Fruit fly (Drosophila melanogaster) whole organism, embryonic: Measurements from ENCODE around the gene bmm.
A peak's percentile ranks its signal among the peaks of the same experiment; 100 is the strongest.

ENCODE experiments used
- Abd-B ChIP-seq: fragments of 200-800 bp; sonication (Bioruptor generic); optimal IDR thresholded peaks from 2 replicates; lab custom pipeline; 2018; ENCODE audit warnings: missing biosample characterization, mild to moderate bottlenecking, missing genetic modification characterization, moderate library complexity
- CG10321 ChIP-seq: fragments of 200-800 bp; sonication (Bioruptor generic); IDR thresholded peaks from 2 replicates; pipeline ENCODE4 v1.3.6; 2022; ENCODE audit warnings: missing biosample characterization, missing genetic modification characterization
- CG10366 ChIP-seq: fragments of 200-800 bp; sonication (Bioruptor generic); IDR thresholded peaks from 2 replicates; pipeline ENCODE4 v1.3.6; 2022; ENCODE audit warnings: missing biosample characterization, missing genetic modification characterization
- CG10654 ChIP-seq: fragments of 200-800 bp; sonication (Bioruptor generic); optimal IDR thresholded peaks from 2 replicates; lab custom pipeline; 2016; ENCODE audit warnings: missing biosample characterization, missing genetic modification characterization
- CG12071 ChIP-seq: fragments of 200-800 bp; sonication (Bioruptor generic); optimal IDR thresholded peaks from 3 replicates; lab custom pipeline; 2018; ENCODE audit warnings: missing biosample characterization, mild to moderate bottlenecking, missing genetic modification characterization
- CG12236 ChIP-seq: fragments of 200-800 bp; sonication (Bioruptor generic); optimal IDR thresholded peaks from 2 replicates; lab custom pipeline; 2016; ENCODE audit warnings: missing biosample characterization, missing genetic modification characterization
- CG14965 ChIP-seq: fragments of 200-800 bp; sonication (Bioruptor generic); optimal IDR thresholded peaks from 2 replicates; lab custom pipeline; 2016; ENCODE audit warnings: missing biosample characterization, missing genetic modification characterization, borderline replicate concordance
- CG15696 ChIP-seq: fragments of 200-800 bp; sonication (Bioruptor generic); optimal IDR thresholded peaks from 2 replicates; lab custom pipeline; 2019; ENCODE audit warnings: missing biosample characterization, mild to moderate bottlenecking, missing genetic modification characterization, moderate library complexity
- CG1602 ChIP-seq: fragments of 200-800 bp; sonication (Bioruptor generic); optimal IDR thresholded peaks from 3 replicates; lab custom pipeline; 2016; ENCODE audit warnings: missing biosample characterization, missing genetic modification characterization
- CG1792 ChIP-seq: fragments of 200-800 bp; sonication (Bioruptor generic); optimal IDR thresholded peaks from 2 replicates; lab custom pipeline; 2016; ENCODE audit warnings: missing biosample characterization, missing genetic modification characterization
- CG3163 ChIP-seq: fragments of 200-800 bp; sonication (Bioruptor generic); optimal IDR thresholded peaks from 3 replicates; lab custom pipeline; 2016; ENCODE audit warnings: missing biosample characterization, missing genetic modification characterization
- CG7786 ChIP-seq: fragments of 200-800 bp; sonication (Bioruptor generic); optimal IDR thresholded peaks from 2 replicates; lab custom pipeline; 2016; ENCODE audit warnings: missing biosample characterization, missing genetic modification characterization
- CG7987 ChIP-seq: fragments of 200-800 bp; sonication (Bioruptor generic); optimal IDR thresholded peaks from 2 replicates; lab custom pipeline; 2018; ENCODE audit warnings: missing biosample characterization, mild to moderate bottlenecking, missing genetic modification characterization, moderate library complexity
- CG8290 ChIP-seq, 3 experiments: fragments of 200-800 bp; sonication (Bioruptor generic); optimal IDR thresholded peaks; 2 replicates each; lab custom pipeline; 2016 to 2019; ENCODE audit warnings: missing biosample characterization in 3 of 3, missing genetic modification characterization in 3 of 3, mild to moderate bottlenecking in 2 of 3, moderate library complexity in 1 of 3
- CG8765 ChIP-seq: fragments of 200-800 bp; sonication (Bioruptor generic); IDR thresholded peaks from 2 replicates; pipeline ENCODE4 v1.3.6; 2022; ENCODE audit warnings: missing biosample characterization, missing genetic modification characterization
- CG9437 ChIP-seq: fragments of 200-800 bp; sonication (Bioruptor generic); optimal IDR thresholded peaks from 2 replicates; lab custom pipeline; 2018; ENCODE audit warnings: missing biosample characterization, mild to moderate bottlenecking, missing genetic modification characterization
- Camta ChIP-seq: fragments of 200-800 bp; sonication (Bioruptor generic); optimal IDR thresholded peaks from 2 replicates; lab custom pipeline; 2016; ENCODE audit warnings: missing biosample characterization, missing genetic modification characterization
- D19B ChIP-seq: fragments of 200-800 bp; sonication (Bioruptor generic); optimal IDR thresholded peaks from 2 replicates; lab custom pipeline; 2017; ENCODE audit warnings: missing biosample characterization, mild to moderate bottlenecking, missing genetic modification characterization
- Dip3 ChIP-seq: fragments of 200-800 bp; sonication (Bioruptor generic); optimal IDR thresholded peaks from 3 replicates; lab custom pipeline; 2016; ENCODE audit warnings: missing biosample characterization, missing genetic modification characterization
- H15 ChIP-seq: fragments of 200-800 bp; sonication (Bioruptor generic); IDR thresholded peaks from 3 replicates; pipeline ENCODE4 v1.3.6; 2022; ENCODE audit warnings: missing biosample characterization, missing genetic modification characterization
- NK7.1 ChIP-seq: fragments of 200-800 bp; sonication (Bioruptor generic); optimal IDR thresholded peaks from 3 replicates; lab custom pipeline; 2016; ENCODE audit warnings: missing biosample characterization, missing genetic modification characterization
- Optix ChIP-seq: fragments of 200-800 bp; sonication (Bioruptor generic); IDR thresholded peaks from 3 replicates; pipeline ENCODE4 v1.3.6; 2022; ENCODE audit warnings: missing biosample characterization, missing genetic modification characterization
- Ravus ChIP-seq: fragments of 200-800 bp; sonication (Bioruptor generic); IDR thresholded peaks from 2 replicates; pipeline ENCODE4 v1.3.6; 2022; ENCODE audit warnings: missing biosample characterization, missing genetic modification characterization
- Spps ChIP-seq: fragments of 200-800 bp; sonication (Bioruptor generic); optimal IDR thresholded peaks from 2 replicates; lab custom pipeline; 2018; ENCODE audit warnings: missing biosample characterization, mild to moderate bottlenecking, missing genetic modification characterization
- Xbp1 ChIP-seq: fragments of 200-800 bp; sonication (Bioruptor generic); optimal IDR thresholded peaks from 3 replicates; lab custom pipeline; 2016; ENCODE audit warnings: missing biosample characterization, mild to moderate bottlenecking, missing genetic modification characterization
- bbx ChIP-seq: fragments of 200-800 bp; sonication (Bioruptor generic); IDR thresholded peaks from 2 replicates; pipeline ENCODE4 v1.3.6; 2022; ENCODE audit warnings: missing biosample characterization, missing genetic modification characterization; ENCODE audit not compliant: partially characterized antibody
- bowl ChIP-seq: fragments of 200-800 bp; sonication (Bioruptor generic); IDR thresholded peaks from 2 replicates; pipeline ENCODE4 v1.3.6; 2022; ENCODE audit warnings: missing biosample characterization, missing genetic modification characterization
- ewg ChIP-seq: fragments of 200-800 bp; sonication (Bioruptor generic); optimal IDR thresholded peaks from 3 replicates; lab custom pipeline; 2017; ENCODE audit warnings: mild to moderate bottlenecking, missing biosample characterization, missing genetic modification reagents, missing genetic modification characterization
- ftz-f1 ChIP-seq: fragments of 200-800 bp; sonication (Bioruptor generic); optimal IDR thresholded peaks from 2 replicates; lab custom pipeline; 2016; ENCODE audit warnings: missing biosample characterization, missing genetic modification characterization
- insv ChIP-seq, 2 experiments: fragments of 200-800 bp; sonication (Bioruptor generic); optimal IDR thresholded peaks; 3 replicates each; lab custom pipeline; 2016 to 2018; ENCODE audit warnings: missing biosample characterization in 2 of 2, missing genetic modification characterization in 2 of 2
- jumu ChIP-seq: fragments of 200-800 bp; sonication (Bioruptor generic); optimal IDR thresholded peaks from 3 replicates; lab custom pipeline; 2016; ENCODE audit warnings: missing biosample characterization, missing genetic modification characterization
- nom ChIP-seq: fragments of 200-800 bp; sonication (Bioruptor generic); optimal IDR thresholded peaks from 2 replicates; lab custom pipeline; 2017; ENCODE audit warnings: missing biosample characterization, missing genetic modification characterization, mild to moderate bottlenecking, moderate library complexity, missing genetic modification reagents
- pan ChIP-seq, 4 experiments: fragments of >200 bp in 3 of 4; fragments of 200-800 bp in 1 of 4; sonication (Bioruptor generic) in 1 of 4; optimal IDR thresholded peaks in 3 of 4; IDR thresholded peaks in 1 of 4; 2 replicates each; pipeline versions ENCODE4 v1.3.6 to Lab custom; 2017 to 2022; ENCODE audit warnings: missing biosample characterization in 2 of 4, missing genetic modification characterization in 2 of 4, mixed read lengths in 1 of 4
- pfk ChIP-seq: fragments of 200-800 bp; sonication (Bioruptor generic); optimal IDR thresholded peaks from 2 replicates; lab custom pipeline; 2018; ENCODE audit warnings: missing biosample characterization, mild to moderate bottlenecking, missing genetic modification characterization, moderate library complexity
- rib ChIP-seq: fragments of 200-800 bp; sonication (Bioruptor generic); IDR thresholded peaks from 2 replicates; pipeline ENCODE4 v1.3.6; 2022; ENCODE audit warnings: missing biosample characterization, missing genetic modification characterization
- row ChIP-seq: fragments of 200-800 bp; sonication (Bioruptor generic); IDR thresholded peaks from 3 replicates; pipeline ENCODE4 v1.3.6; 2022; ENCODE audit warnings: missing biosample characterization, missing genetic modification characterization
- slbo ChIP-seq: fragments of 200-800 bp; sonication (Bioruptor generic); IDR thresholded peaks from 2 replicates; pipeline ENCODE4 v1.3.6; 2022; ENCODE audit warnings: missing biosample characterization, missing genetic modification characterization
- sna ChIP-seq: fragments of 200-800 bp; sonication (Bioruptor generic); IDR thresholded peaks from 2 replicates; pipeline ENCODE4 v1.3.6; 2022; ENCODE audit warnings: missing biosample characterization, missing genetic modification characterization; ENCODE audit not compliant: partially characterized antibody
- sqz ChIP-seq: fragments of 200-800 bp; sonication (Bioruptor generic); optimal IDR thresholded peaks from 3 replicates; lab custom pipeline; 2018; ENCODE audit warnings: missing biosample characterization, mild to moderate bottlenecking, missing genetic modification characterization
- sr ChIP-seq: fragments of 200-800 bp; sonication (Bioruptor generic); IDR thresholded peaks from 3 replicates; pipeline ENCODE4 v1.3.6; 2022; ENCODE audit warnings: missing biosample characterization, missing genetic modification characterization
- tll ChIP-seq, 2 experiments: fragments of 200-800 bp in 1 of 2; fragments of >200 bp in 1 of 2; sonication (Bioruptor generic) in 1 of 2; optimal IDR thresholded peaks; 2 replicates each; lab custom pipeline; 2017 to 2019; ENCODE audit warnings: missing biosample characterization in 2 of 2, missing genetic modification characterization in 2 of 2, mild to moderate bottlenecking in 1 of 2, moderate library complexity in 1 of 2
- trem ChIP-seq: fragments of 200-800 bp; optimal IDR thresholded peaks from 3 replicates; lab custom pipeline; 2019; ENCODE audit warnings: missing biosample characterization, mild to moderate bottlenecking, missing genetic modification characterization, moderate library complexity
- tup ChIP-seq: fragments of 200-800 bp; sonication (Bioruptor generic); optimal IDR thresholded peaks from 2 replicates; lab custom pipeline; 2016; ENCODE audit warnings: missing biosample characterization, mild to moderate bottlenecking, missing genetic modification characterization, moderate library complexity
- vnd ChIP-seq: fragments of 200-800 bp; sonication (Bioruptor generic); IDR thresholded peaks from 3 replicates; pipeline ENCODE4 v1.3.6; 2022; ENCODE audit warnings: missing biosample characterization, missing genetic modification characterization; ENCODE audit not compliant: partially characterized antibody
- wdn ChIP-seq: fragments of 200-800 bp; sonication (Bioruptor generic); IDR thresholded peaks from 2 replicates; pipeline ENCODE4 v1.3.6; 2022; ENCODE audit warnings: missing biosample characterization, missing genetic modification characterization
- wor ChIP-seq: fragments of 200-800 bp; sonication (Bioruptor generic); IDR thresholded peaks from 2 replicates; pipeline ENCODE4 v1.3.6; 2022; ENCODE audit warnings: missing biosample characterization, missing genetic modification characterization
- zfh1 ChIP-seq: fragments of 200-800 bp; sonication (Bioruptor generic); IDR thresholded peaks from 3 replicates; pipeline ENCODE4 v1.3.6; 2022; ENCODE audit warnings: missing biosample characterization, missing genetic modification characterization
- zfh2 ChIP-seq: fragments of 200-800 bp; sonication (Bioruptor generic); optimal IDR thresholded peaks from 2 replicates; lab custom pipeline; 2016; ENCODE audit warnings: missing biosample characterization, missing genetic modification characterization

The bmm gene

dm6 chr3L:14759984-14760626 is 26.1 kb downstream of the bmm start (continued):
- TF ChIP-seq CG9437 (GFP tag; lab: Kevin White, UChicago) (peak; percentile 44), wdn (peak; percentile 18; the same call in 1 of the 2 replicates), CG12071 (GFP tag; lab: Kevin White, UChicago) (peak; percentile 58), bowl (GFP tag; lab: Robert Waterston, UW) (no peak), ewg (peak; percentile 29), zfh1 (GFP tag; lab: Robert Waterston, UW) (peak; percentile 60; the same call in 2 of the 3 replicates), Dip3 (GFP tag; lab: Kevin White, UChicago) (peak; percentile 51), Abd-B (GFP tag; lab: Kevin White, UChicago) (no peak), CG1792 (GFP tag; lab: Kevin White, UChicago) (peak; percentile 51), H15 (GFP tag; lab: Robert Waterston, UW) (peak; percentile 14; the same call in 1 of the 3 replicates), slbo (GFP tag; lab: Robert Waterston, UW) (peak; percentile 76), nom (GFP tag; lab: Kevin White, UChicago) (no peak), CG10366 (GFP tag; lab: Robert Waterston, UW) (peak; percentile 69), sqz (peak; percentile 97), wor (GFP tag; lab: Robert Waterston, UW) (peak; percentile 43; the same call in 1 of the 2 replicates), bbx (peak; percentile 32; the same call in 1 of the 2 replicates), CG15696 (peak; percentile 22), Optix (GFP tag; lab: Robert Waterston, UW) (peak; percentile 52; the same call in 2 of the 3 replicates), CG14965 (no peak), CG8765 (0 out of 2 replicates have a peak, but pooled peaks have one; percentile 6), CG10654 (peak; percentile 68), D19B (GFP tag; lab: Kevin White, UChicago) (peak; percentile 1), Camta (GFP tag; lab: Kevin White, UChicago) (peak; percentile 50), tll (GFP tag; optimal IDR thresholded peaks at IDR 0.05; lab: Kevin White, UChicago) (no peak), pfk (GFP tag; lab: Kevin White, UChicago) (no peak), row (GFP tag; lab: Robert Waterston, UW) (peak; percentile 88), CG7987 (GFP tag; lab: Kevin White, UChicago) (no peak), sna (GFP tag; lab: Robert Waterston, UW) (peak; percentile 51), rib (no peak), CG10321 (GFP tag; lab: Robert Waterston, UW) (0 out of 2 replicates have a peak, but pooled peaks have one; percentile 42), NK7.1 (peak; percentile 30), insv (GFP tag; optimal IDR thresholded peaks at IDR 0.05; lab: Kevin White, UChicago) (no peak), CG8290 (GFP tag; optimal IDR thresholded peaks at IDR 0.05; lab: Kevin White, UChicago) (peak; percentile 2), CG8290 (tag; optimal IDR thresholded peaks at IDR 0.05; lab: Kevin White, UChicago) (peak in 1 of 2 experiments; percentile 64), zfh2 (GFP tag; lab: Kevin White, UChicago) (peak; percentile 45), CG1602 (GFP tag; lab: Kevin White, UChicago) (peak; percentile 66), ftz-f1 (GFP tag; lab: Kevin White, UChicago) (no peak), sr (GFP tag; lab: Robert Waterston, UW) (no peak; the same call in 2 of the 3 replicates), CG3163 (GFP tag; lab: Kevin White, UChicago) (peak; percentile 71), Ravus (no peak), vnd (GFP tag; lab: Robert Waterston, UW) (no peak), pan (optimal IDR thresholded peaks at IDR 0.05; lab: Kevin White, UChicago) (no peak), pan (GFP tag; optimal IDR thresholded peaks at IDR 0.05 in 1 of 2, IDR thresholded peaks at IDR 0.05 in 1 of 2) (peak in 1 of 2 experiments; percentile 70), Spps (tag; lab: Kevin White, UChicago) (peak; percentile 27), trem (tag; lab: Kevin White, UChicago) (peak; percentile 7), tup (GFP tag; lab: Kevin White, UChicago) (no peak), CG12236 (GFP tag; lab: Kevin White, UChicago) (peak; percentile 22), Xbp1 (GFP tag; lab: Kevin White, UChicago) (peak; percentile 80), CG7786 (GFP tag; lab: Kevin White, UChicago) (peak; percentile 70), jumu (GFP tag; lab: Kevin White, UChicago) (peak; percentile 59)
